Fruit fly (Drosophila melanogaster) whole organism, embryonic: Measurements from ENCODE around the gene CG14182.
A peak's percentile ranks its signal among the peaks of the same experiment; 100 is the strongest.

Experiments
- Atf6 ChIP-seq: fragments of 200-800 bp; sonication (Bioruptor generic); IDR thresholded peaks from 2 replicates; pipeline ENCODE4 v1.3.6; 2022; ENCODE audit warnings: missing biosample characterization, missing genetic modification characterization
- B-H2 ChIP-seq: fragments of 200-800 bp; sonication (Bioruptor generic); optimal IDR thresholded peaks from 2 replicates; lab custom pipeline; 2018; ENCODE audit warnings: missing biosample characterization, mild to moderate bottlenecking, missing genetic modification characterization
- BtbVII ChIP-seq: fragments of 200-800 bp; sonication (Bioruptor generic); optimal IDR thresholded peaks from 3 replicates; lab custom pipeline; 2017; ENCODE audit warnings: missing biosample characterization, mild to moderate bottlenecking, missing genetic modification characterization
- CG10147 ChIP-seq: fragments of 200-800 bp; sonication (Bioruptor generic); optimal IDR thresholded peaks from 2 replicates; lab custom pipeline; 2019; ENCODE audit warnings: missing biosample characterization, mild to moderate bottlenecking, missing genetic modification characterization, moderate library complexity
- CG10979 ChIP-seq: fragments of 200-800 bp; sonication (Bioruptor generic); optimal IDR thresholded peaks from 2 replicates; lab custom pipeline; 2018; ENCODE audit warnings: missing biosample characterization, mild to moderate bottlenecking, missing genetic modification characterization, moderate library complexity
- CG11398 ChIP-seq: fragments of 200-800 bp; sonication (Bioruptor generic); optimal IDR thresholded peaks from 2 replicates; lab custom pipeline; 2016; ENCODE audit warnings: missing biosample characterization, missing genetic modification characterization
- CG12071 ChIP-seq: fragments of 200-800 bp; sonication (Bioruptor generic); optimal IDR thresholded peaks from 3 replicates; lab custom pipeline; 2018; ENCODE audit warnings: missing biosample characterization, mild to moderate bottlenecking, missing genetic modification characterization
- CG12104 ChIP-seq: fragments of 200-800 bp; sonication (Bioruptor generic); optimal IDR thresholded peaks from 3 replicates; lab custom pipeline; 2016; ENCODE audit warnings: missing biosample characterization, missing genetic modification characterization
- CG12236 ChIP-seq: fragments of 200-800 bp; sonication (Bioruptor generic); optimal IDR thresholded peaks from 2 replicates; lab custom pipeline; 2016; ENCODE audit warnings: missing biosample characterization, missing genetic modification characterization
- CG14667 ChIP-seq: fragments of 200-800 bp; sonication (Bioruptor generic); IDR thresholded peaks from 2 replicates; pipeline ENCODE4 v1.3.6; 2022; ENCODE audit warnings: missing biosample characterization, missing genetic modification characterization
- CG15601 ChIP-seq: fragments of 200-800 bp; sonication (Bioruptor generic); optimal IDR thresholded peaks from 3 replicates; lab custom pipeline; 2019; ENCODE audit warnings: missing biosample characterization, mild to moderate bottlenecking, missing genetic modification characterization, moderate library complexity
- CG15696 ChIP-seq: fragments of 200-800 bp; sonication (Bioruptor generic); optimal IDR thresholded peaks from 2 replicates; lab custom pipeline; 2019; ENCODE audit warnings: missing biosample characterization, mild to moderate bottlenecking, missing genetic modification characterization, moderate library complexity
- CG30431 ChIP-seq: fragments of 200-800 bp; sonication (Bioruptor generic); optimal IDR thresholded peaks from 2 replicates; lab custom pipeline; 2017; ENCODE audit warnings: missing biosample characterization, missing genetic modification characterization
- CG3065 ChIP-seq: fragments of 200-800 bp; sonication (Bioruptor generic); optimal IDR thresholded peaks from 2 replicates; lab custom pipeline; 2016; ENCODE audit warnings: missing biosample characterization, missing genetic modification characterization
- CG5953 ChIP-seq: fragments of 200-800 bp; sonication (Bioruptor generic); IDR thresholded peaks from 2 replicates; pipeline ENCODE4 v1.3.6; 2022; ENCODE audit warnings: missing biosample characterization, missing genetic modification characterization
- CG6689 ChIP-seq: fragments of 200-800 bp; sonication (Bioruptor generic); IDR thresholded peaks from 2 replicates; pipeline ENCODE4 v1.3.6; 2022; ENCODE audit warnings: missing biosample characterization, missing genetic modification characterization
- CG6854 ChIP-seq: fragments of 200-800 bp; sonication (Bioruptor generic); optimal IDR thresholded peaks from 3 replicates; lab custom pipeline; 2017; ENCODE audit warnings: missing biosample characterization, mild to moderate bottlenecking, missing genetic modification characterization
- CG7357 ChIP-seq: fragments of 200-800 bp; sonication (Bioruptor generic); IDR thresholded peaks from 3 replicates; pipeline ENCODE4 v1.3.6; 2022; ENCODE audit warnings: missing biosample characterization, missing genetic modification characterization
- CG7372 ChIP-seq: fragments of 200-800 bp; sonication (Bioruptor generic); IDR thresholded peaks from 2 replicates; pipeline ENCODE4 v1.3.6; 2022; ENCODE audit warnings: missing biosample characterization, missing genetic modification characterization
- CG7839 ChIP-seq: fragments of 200-800 bp; sonication (Bioruptor generic); optimal IDR thresholded peaks from 3 replicates; lab custom pipeline; 2018; ENCODE audit warnings: missing biosample characterization, mild to moderate bottlenecking, missing genetic modification characterization, moderate library complexity
- CG8089 ChIP-seq: fragments of 200-800 bp; sonication (Bioruptor generic); optimal IDR thresholded peaks from 3 replicates; lab custom pipeline; 2016; ENCODE audit warnings: missing biosample characterization, missing genetic modification characterization
- CG8359 ChIP-seq: fragments of 200-800 bp; sonication (Bioruptor generic); optimal IDR thresholded peaks from 2 replicates; lab custom pipeline; 2017; ENCODE audit warnings: missing biosample characterization, mild to moderate bottlenecking, missing genetic modification characterization, borderline replicate concordance
- CG9437 ChIP-seq: fragments of 200-800 bp; sonication (Bioruptor generic); optimal IDR thresholded peaks from 2 replicates; lab custom pipeline; 2018; ENCODE audit warnings: missing biosample characterization, mild to moderate bottlenecking, missing genetic modification characterization
- Chrac-16 ChIP-seq: fragments of 200-800 bp; sonication (Bioruptor generic); optimal IDR thresholded peaks from 3 replicates; lab custom pipeline; 2016; ENCODE audit warnings: missing biosample characterization, missing genetic modification characterization
- Dek ChIP-seq: fragments of 200-800 bp; sonication (Bioruptor generic); optimal IDR thresholded peaks from 3 replicates; lab custom pipeline; 2019; ENCODE audit warnings: missing biosample characterization, mild to moderate bottlenecking, missing genetic modification characterization, moderate library complexity
- E2f2 ChIP-seq: fragments of 200-800 bp; sonication (Bioruptor generic); IDR thresholded peaks from 2 replicates; pipeline ENCODE4 v1.3.6; 2022; ENCODE audit warnings: missing biosample characterization, missing genetic modification characterization
- Gsc ChIP-seq: fragments of 200-800 bp; sonication (Bioruptor generic); IDR thresholded peaks from 2 replicates; pipeline ENCODE4 v1.3.6; 2022; ENCODE audit warnings: missing biosample characterization, missing genetic modification characterization
- HmgD ChIP-seq: fragments of 200-800 bp; sonication (Bioruptor generic); optimal IDR thresholded peaks from 3 replicates; lab custom pipeline; 2016; ENCODE audit warnings: missing biosample characterization, missing genetic modification characterization
- Mrtf ChIP-seq: fragments of 200-800 bp; sonication (Bioruptor generic); IDR thresholded peaks from 3 replicates; pipeline ENCODE4 v1.3.6; 2022; ENCODE audit warnings: missing biosample characterization, missing genetic modification characterization
- PHDP ChIP-seq: fragments of 200-800 bp; sonication (Bioruptor generic); optimal IDR thresholded peaks from 3 replicates; lab custom pipeline; 2018; ENCODE audit warnings: missing biosample characterization, mild to moderate bottlenecking, missing genetic modification characterization, moderate library complexity
- ap ChIP-seq: fragments of 200-800 bp; sonication (Bioruptor generic); IDR thresholded peaks from 2 replicates; pipeline ENCODE4 v1.3.6; 2022; ENCODE audit warnings: missing biosample characterization, missing genetic modification characterization
- bbx ChIP-seq: fragments of 200-800 bp; sonication (Bioruptor generic); IDR thresholded peaks from 2 replicates; pipeline ENCODE4 v1.3.6; 2022; ENCODE audit warnings: missing biosample characterization, missing genetic modification characterization; ENCODE audit not compliant: partially characterized antibody
- cwo ChIP-seq: fragments of 200-800 bp; sonication (Bioruptor generic); optimal IDR thresholded peaks from 3 replicates; lab custom pipeline; 2017; ENCODE audit warnings: missing biosample characterization, missing genetic modification characterization, mild to moderate bottlenecking, moderate library complexity, missing genetic modification reagents
- dan ChIP-seq: fragments of 200-800 bp; sonication (Bioruptor generic); IDR thresholded peaks from 2 replicates; pipeline ENCODE4 v1.3.6; 2022; ENCODE audit warnings: missing biosample characterization, missing genetic modification characterization
- dm ChIP-seq: fragments of 200-800 bp; sonication (Bioruptor generic); optimal IDR thresholded peaks from 3 replicates; lab custom pipeline; 2016; ENCODE audit warnings: missing biosample characterization, missing genetic modification characterization
- emc ChIP-seq: fragments of 200-800 bp; sonication (Bioruptor generic); optimal IDR thresholded peaks from 2 replicates; lab custom pipeline; 2016; ENCODE audit warnings: missing biosample characterization, missing genetic modification characterization
- fd3F ChIP-seq: fragments of 200-800 bp; sonication (Bioruptor generic); optimal IDR thresholded peaks from 2 replicates; lab custom pipeline; 2018; ENCODE audit warnings: missing biosample characterization, mild to moderate bottlenecking, missing genetic modification characterization, moderate library complexity
- fd96Cb ChIP-seq: fragments of 200-800 bp; sonication (Bioruptor generic); optimal IDR thresholded peaks from 2 replicates; lab custom pipeline; 2018; ENCODE audit warnings: missing biosample characterization, mild to moderate bottlenecking, missing genetic modification characterization, moderate library complexity
- gcm ChIP-seq: fragments of 200-800 bp; sonication (Bioruptor generic); optimal IDR thresholded peaks from 2 replicates; lab custom pipeline; 2019; ENCODE audit warnings: missing biosample characterization, mild to moderate bottlenecking, missing genetic modification characterization, moderate library complexity
- gem ChIP-seq: fragments of 200-800 bp; sonication (Bioruptor generic); optimal IDR thresholded peaks from 2 replicates; lab custom pipeline; 2019; ENCODE audit warnings: missing biosample characterization, mild to moderate bottlenecking, missing genetic modification characterization, moderate library complexity
- gt ChIP-seq: fragments of 200-800 bp; sonication (Bioruptor generic); IDR thresholded peaks from 2 replicates; pipeline ENCODE4 v1.3.6; 2022; ENCODE audit warnings: missing biosample characterization, missing genetic modification characterization
- insv ChIP-seq, 2 experiments: fragments of 200-800 bp; sonication (Bioruptor generic); optimal IDR thresholded peaks; 3 replicates each; lab custom pipeline; 2016 to 2018; ENCODE audit warnings: missing biosample characterization in 2 of 2, missing genetic modification characterization in 2 of 2
- jigr1 ChIP-seq: fragments of 200-800 bp; sonication (Bioruptor generic); IDR thresholded peaks from 3 replicates; pipeline ENCODE4 v1.3.6; 2022; ENCODE audit warnings: missing biosample characterization, missing genetic modification characterization
- kay ChIP-seq: fragments of 200-800 bp; sonication (Bioruptor generic); optimal IDR thresholded peaks from 2 replicates; lab custom pipeline; 2016; ENCODE audit warnings: missing biosample characterization, missing genetic modification characterization
- p53 ChIP-seq: fragments of 200-800 bp; sonication (Bioruptor generic); optimal IDR thresholded peaks from 2 replicates; lab custom pipeline; 2016; ENCODE audit warnings: missing biosample characterization, missing genetic modification characterization
- sd ChIP-seq: fragments of 200-800 bp; sonication (Bioruptor generic); optimal IDR thresholded peaks from 3 replicates; lab custom pipeline; 2018; ENCODE audit warnings: missing biosample characterization, mild to moderate bottlenecking, missing genetic modification characterization, moderate library complexity
- slbo ChIP-seq: fragments of 200-800 bp; sonication (Bioruptor generic); IDR thresholded peaks from 2 replicates; pipeline ENCODE4 v1.3.6; 2022; ENCODE audit warnings: missing biosample characterization, missing genetic modification characterization
- tap ChIP-seq: fragments of 200-800 bp; optimal IDR thresholded peaks from 3 replicates; lab custom pipeline; 2019; ENCODE audit warnings: missing biosample characterization, mild to moderate bottlenecking, missing genetic modification characterization, moderate library complexity
- wek ChIP-seq: fragments of 200-800 bp; sonication (Bioruptor generic); optimal IDR thresholded peaks from 3 replicates; lab custom pipeline; 2018; ENCODE audit warnings: missing biosample characterization, mild to moderate bottlenecking, missing genetic modification characterization, moderate library complexity

CG14182 gene

dm6 chr3L:20002482-20003234, 23.0 kb upstream of the CG14182 start, which contains the start of gene CG7668 (continued):
- TF ChIP-seq BtbVII (GFP tag; lab: Kevin White, UChicago) (peak; percentile 87), CG30431 (GFP tag; lab: Kevin White, UChicago) (no peak), bbx (GFP tag; lab: Robert Waterston, UW) (no peak), CG14667 (no peak), CG11398 (peak; percentile 69), PHDP (tag; lab: Kevin White, UChicago) (peak; percentile 95), gem (peak; percentile 96), B-H2 (peak; percentile 87), CG12104 (GFP tag; lab: Kevin White, UChicago) (peak; percentile 78), CG5953 (peak; percentile 82), cwo (peak; percentile 80), ap (GFP tag; lab: Robert Waterston, UW) (peak; percentile 86), wek (peak; percentile 98), Atf6 (peak; percentile 90), CG7357 (peak; percentile 72), CG6854 (GFP tag; lab: Kevin White, UChicago) (peak; percentile 83), CG10147 (peak; percentile 86), slbo (peak; percentile 91), Mrtf (GFP tag; lab: Robert Waterston, UW) (peak; percentile 83; the same call in 2 of the 3 replicates), p53 (GFP tag; lab: Kevin White, UChicago) (peak; percentile 74), insv (GFP tag; optimal IDR thresholded peaks at IDR 0.05; lab: Kevin White, UChicago) (peak in 1 of 2 experiments; percentile 64), fd96Cb (peak; percentile 87), emc (GFP tag; lab: Kevin White, UChicago) (peak; percentile 68), tap (tag; lab: Kevin White, UChicago) (peak; percentile 91), dm (GFP tag; lab: Kevin White, UChicago) (peak; percentile 78), kay (GFP tag; lab: Kevin White, UChicago) (peak; percentile 79), CG8089 (GFP tag; lab: Kevin White, UChicago) (peak; percentile 79), CG15601 (tag; lab: Kevin White, UChicago) (peak; percentile 85), sd (tag; lab: Kevin White, UChicago) (peak; percentile 64), jigr1 (peak; percentile 60; the same call in 1 of the 3 replicates), CG15696 (tag; lab: Kevin White, UChicago) (peak; percentile 85), CG10979 (tag; lab: Kevin White, UChicago) (peak; percentile 91), HmgD (GFP tag; lab: Kevin White, UChicago) (peak; percentile 77), CG12071 (peak; percentile 83), CG3065 (GFP tag; lab: Kevin White, UChicago) (peak; percentile 59), Chrac-16 (peak; percentile 83), fd3F (GFP tag; lab: Kevin White, UChicago) (peak; percentile 81), CG7372 (GFP tag; lab: Robert Waterston, UW) (peak; percentile 86), gt (GFP tag; lab: Robert Waterston, UW) (no peak), CG9437 (GFP tag; lab: Kevin White, UChicago) (peak; percentile 75), dan (no peak), E2f2 (GFP tag; lab: Robert Waterston, UW) (peak; percentile 68), gcm (GFP tag; lab: Kevin White, UChicago) (peak; percentile 93), CG6689 (GFP tag; lab: Robert Waterston, UW) (peak; percentile 88), Dek (tag; lab: Kevin White, UChicago) (peak; percentile 88), CG7839 (tag; lab: Kevin White, UChicago) (peak; percentile 91), CG12236 (peak; percentile 83), Gsc (no peak), CG8359 (peak; percentile 67)
